Worm (Caenorhabditis elegans): ENCODE data around the gene W08E12.8.

Gene W08E12.8

ce11 chrIV:3291977-3292561 lies at the start of gene W08E12.8:
Gene W08E12.8 (plus strand): TSS chrIV:3292371.
- no peak for TF ChIP-seq T20F7.1 (GFP tag; optimal IDR thresholded peaks at IDR 0.05)
- TF ChIP-seq hlh-11 (tag; optimal IDR thresholded peaks at IDR 0.05): peak; percentile 3
- TF ChIP-seq hif-1 (tag; optimal IDR thresholded peaks at IDR 0.05): no peak
- TF ChIP-seq set-16 (GFP tag; IDR thresholded peaks at IDR 0.05): peak; percentile 66
- peak; percentile 6 for TF ChIP-seq mxl-3 (GFP tag; optimal IDR thresholded peaks at IDR 0.05)
- TF ChIP-seq hlh-30 (tag; optimal IDR thresholded peaks at IDR 0.05; ENCODE audit: insufficient read depth): peak; percentile 58

- TF ChIP-seq sdz-12 (GFP tag; optimal IDR thresholded peaks at IDR 0.05) (no peak), aha-1 (tag) (peak; percentile 57)
These were observed 45.3 kb upstream of the W08E12.8 start for ce11 chrIV:3246873-3247272.

ce11 chrIV:3250020-3250419 lies 42.2 kb upstream of the W08E12.8 start:
- TF ChIP-seq ces-1 (GFP tag; optimal IDR thresholded peaks at IDR 0.05) (no peak), dve-1 (tag; optimal IDR thresholded peaks at IDR 0.05; ENCODE audit: insufficient read depth) (no peak), spr-1 (tag; optimal IDR thresholded peaks at IDR 0.05) (no peak), sdz-12 (GFP tag; optimal IDR thresholded peaks at IDR 0.05) (no peak), lin-13 (GFP tag; optimal IDR thresholded peaks at IDR 0.05) (no peak), hif-1 (tag; optimal IDR thresholded peaks at IDR 0.05) (no peak), ztf-11 (tag; optimal IDR thresholded peaks at IDR 0.05) (no peak), mep-1 (tag; optimal IDR thresholded peaks at IDR 0.05) (no peak), dmd-8 (GFP tag; IDR thresholded peaks at IDR 0.05) (no peak), Y105C5A.15 (GFP tag; IDR thresholded peaks at IDR 0.05) (no peak), F10B5.3 (tag; optimal IDR thresholded peaks at IDR 0.05) (no peak), mdl-1 (tag; optimal IDR thresholded peaks at IDR 0.05) (no peak), lir-3 (tag; optimal IDR thresholded peaks at IDR 0.05) (no peak), php-3 (GFP tag; IDR thresholded peaks at IDR 0.05) (no peak)

DNA sequence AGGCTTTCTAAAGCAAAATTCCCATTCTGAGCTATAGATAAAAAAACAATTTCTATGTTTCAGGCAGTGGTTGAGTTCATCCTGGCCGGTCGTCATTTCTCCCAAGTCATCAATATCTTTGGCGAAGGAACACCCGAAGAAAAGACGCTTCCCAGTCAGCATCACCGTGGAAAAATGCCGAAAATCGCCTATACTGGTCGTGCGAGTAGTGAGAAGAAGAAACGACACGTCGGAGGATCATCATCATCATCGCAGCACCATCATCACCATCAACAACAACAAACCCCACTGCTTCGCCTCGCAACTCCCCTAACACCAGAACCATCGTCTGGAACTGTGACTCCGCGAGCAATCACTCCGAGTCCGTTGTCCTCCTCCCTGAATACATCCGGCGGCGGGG lies 40.6 kb upstream of the W08E12.8 start:
- TF ChIP-seq nhr-237 (tag; optimal IDR thresholded peaks at IDR 0.05) (no peak), unc-62 (GFP tag; optimal IDR thresholded peaks at IDR 0.05 in 1 of 2) (peak in 1 of 2 experiments; percentile 90), unc-62 (tag; optimal IDR thresholded peaks at IDR 0.05) (no peak), ceh-20 (GFP tag; IDR thresholded peaks at IDR 0.05) (no peak), pha-4 (GFP tag; IDR thresholded peaks at IDR 0.05) (no peak), pha-4 (tag; optimal IDR thresholded peaks at IDR 0.05) (no peak), rbr-2 (tag; optimal IDR thresholded peaks at IDR 0.05) (no peak), unc-39 (tag; optimal IDR thresholded peaks at IDR 0.05) (no peak)

DNA sequence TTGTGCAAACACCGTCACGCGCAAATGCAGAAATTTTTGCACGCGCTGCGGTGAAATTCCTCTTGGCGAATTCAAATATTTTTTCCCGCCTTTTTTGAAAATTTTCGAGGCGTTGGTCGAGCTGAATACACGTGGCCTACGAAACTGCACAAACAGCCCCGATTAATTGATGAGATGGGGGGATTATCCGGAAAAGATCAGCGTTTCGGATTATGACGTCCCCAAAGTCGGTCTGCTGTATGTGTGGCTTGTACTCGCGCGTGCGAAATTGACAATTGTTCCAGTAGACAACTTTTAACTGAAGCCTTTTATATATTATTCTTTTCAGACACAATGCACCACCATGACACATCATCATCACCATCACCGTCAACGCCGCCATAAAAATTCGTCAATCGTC lies 40.1 kb upstream of the W08E12.8 start:
- no peak for TF ChIP-seq tra-1 (GFP tag; IDR thresholded peaks at IDR 0.05)
- no peak for TF ChIP-seq F26F4.8 (GFP tag; conservative IDR thresholded peaks at IDR 0.05)
- TF ChIP-seq nhr-25 (tag; optimal IDR thresholded peaks at IDR 0.05; ENCODE audit: borderline replicate concordance, insufficient read depth): no peak
- no peak for TF ChIP-seq D1046.2 (GFP tag; IDR thresholded peaks at IDR 0.05)
- no peak for TF ChIP-seq mdl-1 (tag; optimal IDR thresholded peaks at IDR 0.05)
- no peak for TF ChIP-seq mxl-2 (GFP tag; conservative IDR thresholded peaks at IDR 0.05)
- TF ChIP-seq madf-5 (GFP tag; IDR thresholded peaks at IDR 0.05): no peak
- no peak for TF ChIP-seq Y75B8A.6 (GFP tag; IDR thresholded peaks at IDR 0.05)
- TF ChIP-seq dmd-9 (GFP tag; IDR thresholded peaks at IDR 0.05): no peak
